Worm (Caenorhabditis elegans) whole organism, early embryonic: Measurements from ENCODE around the gene papl-1.

Experiments used
- B0310.2 ChIP-seq: sonication (generic microtip); optimal IDR thresholded peaks from 2 replicates; lab custom pipeline; 2016; ENCODE audit warnings: mild to moderate bottlenecking, missing genetic modification characterization, missing compliant biosample characterization
- ama-1 ChIP-seq: fragments of 150-350 bp; optimal IDR thresholded peaks from 2 replicates; lab custom pipeline; 2014
- hmbx-1 ChIP-seq: sonication (generic microtip); optimal IDR thresholded peaks from 2 replicates; lab custom pipeline; 2016; ENCODE audit warnings: mild to moderate bottlenecking, missing genetic modification characterization, missing compliant biosample characterization
- sea-1 ChIP-seq: fragments of 200-800 bp; sonication (Bioruptor generic); conservative IDR thresholded peaks from 2 replicates; pipeline ENCODE4 v1.3.6; 2022; ENCODE audit warnings: missing genetic modification characterization, missing compliant biosample characterization
- tbx-37 ChIP-seq: fragments of 200-800 bp; sonication (Bioruptor generic); conservative IDR thresholded peaks from 2 replicates; pipeline ENCODE4 v1.3.6; 2022; ENCODE audit warnings: missing genetic modification reagents, missing genetic modification characterization, missing compliant biosample characterization
- tra-4 ChIP-seq: sonication (generic microtip); optimal IDR thresholded peaks from 2 replicates; lab custom pipeline; 2017; ENCODE audit warnings: missing genetic modification characterization, missing compliant biosample characterization

DNA sequence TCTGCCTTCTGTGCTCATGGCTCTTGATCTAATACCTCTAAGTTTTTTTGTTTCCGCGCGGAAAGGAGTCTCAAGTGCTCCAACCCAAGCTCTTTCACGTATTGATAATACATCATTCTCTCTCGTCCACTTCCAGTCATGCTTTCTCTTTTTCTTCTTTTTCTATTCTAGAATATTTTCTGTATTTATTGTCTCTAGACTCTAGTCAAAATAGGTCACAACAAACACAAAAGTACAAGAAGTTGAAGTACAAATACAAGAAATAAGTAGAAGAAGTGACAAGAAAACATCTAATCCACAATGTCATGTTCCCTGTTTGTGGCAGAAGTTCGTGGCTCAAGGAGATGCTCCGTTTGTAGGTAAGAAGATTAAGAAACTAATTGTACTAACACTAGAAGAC, 13.7 kb upstream of the papl-1 start, which contains the start of gene ZC455.1:
- no peak for TF ChIP-seq ama-1 (lab: Kevin White, UChicago)
- TF ChIP-seq hmbx-1, result no peak
- no peak for TF ChIP-seq sea-1 (GFP tag; lab: Robert Waterston, UW)
- no peak for TF ChIP-seq tbx-37 (GFP tag; lab: Robert Waterston, UW)
- TF ChIP-seq tra-4 (tag; lab: Kevin White, UChicago), result no peak
- no peak for TF ChIP-seq B0310.2 (tag; lab: Kevin White, UChicago)
